Fruit fly (Drosophila melanogaster): ENCODE results near the gene eIF4H1.

Gene eIF4H1

DNA sequence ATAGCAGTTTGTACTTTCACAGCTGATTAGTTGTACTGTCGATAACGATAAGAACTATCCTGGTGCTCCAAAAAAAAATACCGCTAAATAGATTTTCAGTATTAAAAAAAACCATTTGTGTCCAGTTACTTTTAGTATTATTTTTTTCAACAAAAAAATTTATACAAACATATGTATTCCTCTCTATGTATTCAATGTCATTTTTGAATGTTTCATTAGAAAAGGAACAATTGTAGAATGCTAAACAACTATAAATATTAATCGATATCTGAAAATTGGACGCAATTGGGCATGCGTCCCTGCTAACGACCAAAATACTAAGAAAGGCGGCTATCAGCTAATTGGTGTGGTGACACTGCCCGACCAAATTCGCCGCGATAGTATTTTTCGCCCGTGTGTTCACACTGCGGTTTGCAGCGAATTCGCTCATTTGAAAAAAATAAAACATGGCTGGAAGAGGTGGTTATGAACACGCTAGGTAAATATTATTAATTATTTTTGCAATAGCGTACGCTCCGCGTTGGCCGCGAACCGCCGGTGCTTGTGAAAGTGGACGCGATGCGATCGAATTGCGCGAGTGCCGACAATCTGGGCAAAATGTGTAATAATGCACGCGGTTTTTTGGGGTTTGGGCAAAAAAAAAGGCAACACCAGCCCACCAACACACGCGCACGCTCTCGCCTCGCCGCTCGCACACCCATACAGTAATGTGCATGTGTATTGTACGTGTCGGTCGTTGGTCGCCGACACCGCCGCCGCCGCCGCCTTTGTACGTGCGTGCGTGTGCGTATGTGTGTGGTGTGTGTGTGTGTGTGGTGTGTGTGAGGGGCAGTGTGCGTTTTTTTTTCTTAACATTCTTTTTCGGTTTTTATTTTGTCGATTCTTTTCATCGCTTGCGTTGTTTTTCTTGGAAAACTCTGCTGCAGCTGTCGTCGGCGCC lies at the start of gene eIF4H1, which contains the start of gene CG34015 (continued):
- TF ChIP-seq MTF-1 (GFP tag; optimal IDR thresholded peaks at IDR 0.05; ENCODE audit: borderline replicate concordance) (no peak), yki (optimal IDR thresholded peaks at IDR 0.05) (no peak), CG11093 (GFP tag; IDR thresholded peaks at IDR 0.05) (no peak), CG11456 (GFP tag; IDR thresholded peaks at IDR 0.05) (no peak), CG18619 (GFP tag; optimal IDR thresholded peaks at IDR 0.05) (no peak), CG4360 (GFP tag; IDR thresholded peaks at IDR 0.05) (no peak), CG13894 (tag; optimal IDR thresholded peaks at IDR 0.05) (no peak), bsh (GFP tag; optimal IDR thresholded peaks at IDR 0.05) (peak in 1 of 2 experiments; percentile 88), Med (GFP tag) (peak; percentile 53), h (optimal IDR thresholded peaks at IDR 0.05) (no peak), CG6854 (GFP tag; optimal IDR thresholded peaks at IDR 0.05) (peak; percentile 16), vvl (GFP tag; IDR thresholded peaks at IDR 0.05) (no peak), Ets97D (GFP tag; optimal IDR thresholded peaks at IDR 0.05) (peak; percentile 69), Spps (tag; optimal IDR thresholded peaks at IDR 0.05) (no peak), hb (GFP tag; IDR thresholded peaks at IDR 0.05; ENCODE audit: partially characterized antibody) (no peak), CG17912 (GFP tag; optimal IDR thresholded peaks at IDR 0.05) (no peak), kni (GFP tag; optimal IDR thresholded peaks at IDR 0.05) (no peak), D (optimal IDR thresholded peaks at IDR 0.05) (no peak), D (GFP tag; optimal IDR thresholded peaks at IDR 0.05) (no peak), CG8359 (GFP tag; optimal IDR thresholded peaks at IDR 0.05; ENCODE audit: borderline replicate concordance) (no peak), Dll (GFP tag; IDR thresholded peaks at IDR 0.05; ENCODE audit: partially characterized antibody) (peak; percentile 76), peb (GFP tag; IDR thresholded peaks at IDR 0.05) (no peak), CG3847 (GFP tag; IDR thresholded peaks at IDR 0.05) (no peak), Eip74EF (GFP tag; optimal IDR thresholded peaks at IDR 0.05) (no peak), ash1 (GFP tag; optimal IDR thresholded peaks at IDR 0.05) (no peak), fd96Cb (tag; optimal IDR thresholded peaks at IDR 0.05) (no peak), lbe (GFP tag; optimal IDR thresholded peaks at IDR 0.05) (peak; percentile 29), CG10267 (tag; optimal IDR thresholded peaks at IDR 0.05) (peak; percentile 20), grau (tag; optimal IDR thresholded peaks at IDR 0.05) (no peak), D19A (tag; optimal IDR thresholded peaks at IDR 0.05) (no peak), CG11696 (GFP tag; IDR thresholded peaks at IDR 0.05) (no peak), CG33213 (GFP tag; optimal IDR thresholded peaks at IDR 0.05) (peak; percentile 35), btn (GFP tag; optimal IDR thresholded peaks at IDR 0.05) (no peak), Asciz (GFP tag; optimal IDR thresholded peaks at IDR 0.05) (no peak), CG6254 (GFP tag; optimal IDR thresholded peaks at IDR 0.05) (no peak), emc (GFP tag; optimal IDR thresholded peaks at IDR 0.05) (no peak), cwo (GFP tag; optimal IDR thresholded peaks at IDR 0.05) (peak; percentile 4), trem (tag; optimal IDR thresholded peaks at IDR 0.05) (peak; percentile 52), Sry-δ (GFP tag; optimal IDR thresholded peaks at IDR 0.05) (peak; percentile 72), Hey (tag; optimal IDR thresholded peaks at IDR 0.05) (no peak), CG16863 (GFP tag; optimal IDR thresholded peaks at IDR 0.05) (no peak), Drgx (GFP tag; IDR thresholded peaks at IDR 0.05) (peak; percentile 74), dmrt99B (tag; optimal IDR thresholded peaks at IDR 0.05) (no peak), CG5180 (GFP tag; optimal IDR thresholded peaks at IDR 0.05) (no peak), CG6813 (GFP tag; optimal IDR thresholded peaks at IDR 0.05) (no peak), tx (GFP tag; optimal IDR thresholded peaks at IDR 0.05) (no peak), ara (GFP tag; IDR thresholded peaks at IDR 0.05) (no peak), HmgD (GFP tag; optimal IDR thresholded peaks at IDR 0.05) (no peak), pum (GFP tag; optimal IDR thresholded peaks at IDR 0.05) (no peak)
